Worm (Caenorhabditis elegans): Measurements from ENCODE around the gene nas-1.

The nas-1 gene

DNA sequence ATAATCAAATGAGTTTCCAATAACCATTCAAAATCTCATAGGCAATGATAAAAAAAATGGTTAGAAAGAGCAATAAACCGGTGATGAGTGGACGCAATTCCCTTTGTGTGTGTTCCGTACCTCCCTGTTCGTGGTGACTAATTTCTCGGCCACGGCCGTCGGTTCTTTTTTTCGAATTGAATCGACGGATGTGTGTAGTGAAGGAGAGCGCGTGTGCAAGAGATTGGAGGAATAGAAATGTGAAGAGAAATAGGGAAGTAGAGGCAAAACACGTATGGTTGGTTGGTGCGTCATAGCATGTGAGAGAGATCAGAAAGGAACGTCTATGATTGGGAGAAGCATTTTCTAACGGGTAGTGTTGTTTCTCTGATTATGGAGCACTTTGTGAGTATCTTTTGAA lies 45.8 kb upstream of the nas-1 start (continued):
- peak in 1 of 3 experiments; percentile 69 for TF ChIP-seq ceh-82 (tag; optimal IDR thresholded peaks at IDR 0.05)
- no peak for TF ChIP-seq elt-3 (tag; optimal IDR thresholded peaks at IDR 0.05)
- TF ChIP-seq xbp-1 (tag; optimal IDR thresholded peaks at IDR 0.05), result peak; percentile 13
- TF ChIP-seq skn-1 (tag; optimal IDR thresholded peaks at IDR 0.05), result peak; percentile 68
- TF ChIP-seq fkh-8 (tag; optimal IDR thresholded peaks at IDR 0.05), result peak; percentile 77

DNA sequence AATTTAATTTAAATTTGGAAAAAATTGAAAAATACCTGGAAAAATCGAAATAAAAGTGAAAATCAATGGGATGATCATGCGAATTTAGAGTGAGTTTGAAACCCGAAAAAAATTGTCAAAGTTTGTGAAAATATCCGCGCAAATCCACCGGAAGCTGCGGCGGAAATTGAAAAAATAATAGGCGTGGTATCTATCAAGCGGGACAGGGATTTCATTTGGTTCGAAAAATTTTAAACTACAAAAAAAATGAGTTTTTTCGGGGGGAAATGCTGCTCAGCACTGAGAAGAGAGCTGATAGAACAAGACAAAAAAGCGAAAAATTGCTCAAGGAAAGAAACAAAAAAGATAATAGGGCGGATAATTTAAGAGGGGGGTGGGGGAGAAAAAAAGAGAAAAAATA lies 34.6 kb upstream of the nas-1 start, which contains the start of gene T03F6.9:
TSS of gene T03F6.9 (minus strand) at position 101 of the 400 bp plus-strand sequence.
- TF ChIP-seq fkh-8 (tag; optimal IDR thresholded peaks at IDR 0.05) (peak; percentile 0), ceh-90 (tag; optimal IDR thresholded peaks at IDR 0.05) (no peak)

DNA sequence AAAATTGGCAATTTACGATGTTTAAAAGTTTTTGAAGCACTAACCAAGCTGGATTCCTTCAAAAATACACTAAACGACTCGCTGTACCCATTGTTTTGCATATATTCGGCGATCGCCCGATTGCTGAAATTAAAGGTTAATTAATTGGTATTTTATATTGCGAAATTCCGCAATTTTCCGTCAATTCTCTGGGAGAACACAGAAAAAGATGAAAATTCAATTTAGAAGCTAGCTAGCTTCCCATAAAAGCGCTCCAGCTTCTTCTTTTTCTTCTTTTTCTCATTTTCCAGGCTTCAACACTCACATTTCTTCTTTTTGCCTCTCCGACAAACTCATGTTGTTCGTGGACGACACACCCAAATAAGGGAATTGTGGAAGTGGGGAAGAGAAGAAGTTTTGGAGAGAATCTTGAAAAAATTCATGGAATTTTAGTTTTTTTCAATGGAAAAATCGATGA lies 29.3 kb upstream of the nas-1 start, which contains the start of gene lis-1:
TSS of gene lis-1 (minus strand) at position 407 of the 457 bp plus-strand sequence.
- TF ChIP-seq grh-1 (GFP tag; IDR thresholded peaks at IDR 0.05) (no peak), nhr-84 (tag; optimal IDR thresholded peaks at IDR 0.05) (no peak), fkh-10 (GFP tag; optimal IDR thresholded peaks at IDR 0.05) (no peak), nhr-71 (tag; optimal IDR thresholded peaks at IDR 0.05) (peak; percentile 11), nhr-12 (tag; optimal IDR thresholded peaks at IDR 0.05) (no peak), egl-13 (tag; optimal IDR thresholded peaks at IDR 0.05) (no peak), ceh-63 (GFP tag; optimal IDR thresholded peaks at IDR 0.05) (no peak), nhr-237 (tag; optimal IDR thresholded peaks at IDR 0.05) (no peak), ces-1 (GFP tag; optimal IDR thresholded peaks at IDR 0.05) (peak; percentile 68), ama-1 (optimal IDR thresholded peaks at IDR 0.05) (no peak), ceh-8 (GFP tag; optimal IDR thresholded peaks at IDR 0.05) (no peak)

DNA sequence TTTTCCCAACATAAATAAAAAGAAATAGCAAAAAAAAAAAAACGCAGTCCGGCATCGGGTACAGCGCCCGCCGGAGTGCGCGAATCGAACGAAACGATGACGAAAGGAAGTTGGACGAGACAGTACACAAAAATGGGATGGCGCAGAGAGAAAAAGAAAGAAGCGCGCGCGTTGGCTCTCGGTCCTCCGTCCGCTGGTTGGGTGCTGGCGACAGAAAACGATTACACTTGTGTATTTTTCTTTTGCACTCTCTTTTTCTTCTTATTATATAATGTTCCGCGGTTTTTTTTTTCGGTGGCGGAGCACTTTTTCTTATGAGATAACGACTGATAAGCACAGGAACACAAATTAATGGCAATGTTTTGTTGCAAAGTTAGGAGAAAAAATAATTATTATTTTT lies 28.4 kb upstream of the nas-1 start:
- TF ChIP-seq efl-1 (optimal IDR thresholded peaks at IDR 0.05), result peak; percentile 20 to 47
- peak; percentile 21 to 93 for TF ChIP-seq efl-1 (GFP tag; optimal IDR thresholded peaks at IDR 0.05 in 1 of 2)
- peak; percentile 33 for TF ChIP-seq unc-86 (tag; optimal IDR thresholded peaks at IDR 0.05)
- TF ChIP-seq pag-3 (tag; optimal IDR thresholded peaks at IDR 0.05; ENCODE audit: borderline replicate concordance, insufficient read depth), result no peak
- TF ChIP-seq nhr-20 (tag; optimal IDR thresholded peaks at IDR 0.05), result peak; percentile 39
- TF ChIP-seq pqm-1 (tag; optimal IDR thresholded peaks at IDR 0.05), result peak; percentile 9
- peak; percentile 66 for TF ChIP-seq skn-1 (tag; optimal IDR thresholded peaks at IDR 0.05)
- TF ChIP-seq tbx-2 (tag; optimal IDR thresholded peaks at IDR 0.05), result peak; percentile 33
- TF ChIP-seq dpl-1 (GFP tag; optimal IDR thresholded peaks at IDR 0.05), result peak in 2 of 3 experiments; percentile 16 to 30
- no peak for TF ChIP-seq rnt-1 (tag; optimal IDR thresholded peaks at IDR 0.05)
- peak; percentile 70 for TF ChIP-seq nhr-71 (tag; optimal IDR thresholded peaks at IDR 0.05)
- TF ChIP-seq sptf-1 (tag; optimal IDR thresholded peaks at IDR 0.05), result no peak
- TF ChIP-seq lsy-2 (tag; optimal IDR thresholded peaks at IDR 0.05), result peak; percentile 38 to 63
- TF ChIP-seq xbp-1 (tag; optimal IDR thresholded peaks at IDR 0.05), result peak; percentile 52
- TF ChIP-seq ceh-90 (tag; optimal IDR thresholded peaks at IDR 0.05), result no peak
- TF ChIP-seq lin-35 (GFP tag; optimal IDR thresholded peaks at IDR 0.05), result peak; percentile 45 to 50
- peak; percentile 4 for TF ChIP-seq fkh-8 (tag; optimal IDR thresholded peaks at IDR 0.05)
- peak; percentile 32 for TF ChIP-seq dsc-1 (tag; optimal IDR thresholded peaks at IDR 0.05)
- peak in 1 of 2 experiments; percentile 18 for TF ChIP-seq ztf-11 (tag; optimal IDR thresholded peaks at IDR 0.05)
- no peak for TF ChIP-seq hlh-4 (tag; optimal IDR thresholded peaks at IDR 0.05)
- TF ChIP-seq swsn-7 (tag; optimal IDR thresholded peaks at IDR 0.05), result peak; percentile 55
- peak; percentile 31 for TF ChIP-seq nhr-47 (tag; optimal IDR thresholded peaks at IDR 0.05)
- TF ChIP-seq irx-1 (tag; optimal IDR thresholded peaks at IDR 0.05), result peak; percentile 13
- no peak for TF ChIP-seq unc-98 (GFP tag; IDR thresholded peaks at IDR 0.05)
- peak; percentile 8 for TF ChIP-seq nhr-77 (tag; optimal IDR thresholded peaks at IDR 0.05)
- peak; percentile 27 for TF ChIP-seq mep-1 (tag; optimal IDR thresholded peaks at IDR 0.05)
- TF ChIP-seq Y116A8C.19 (tag; optimal IDR thresholded peaks at IDR 0.05; ENCODE audit: borderline replicate concordance), result no peak
- TF ChIP-seq lin-14 (GFP tag; optimal IDR thresholded peaks at IDR 0.05), result peak; percentile 92
- no peak for TF ChIP-seq ets-5 (GFP tag; IDR thresholded peaks at IDR 0.05)
- TF ChIP-seq mdl-1 (tag; optimal IDR thresholded peaks at IDR 0.05), result peak in 1 of 2 experiments; percentile 44
- peak; percentile 77 for TF ChIP-seq snu-23 (GFP tag; optimal IDR thresholded peaks at IDR 0.05)
- TF ChIP-seq nhr-90 (tag; optimal IDR thresholded peaks at IDR 0.05; ENCODE audit: poor library complexity), result peak; percentile 45
- TF ChIP-seq elt-2 (tag; optimal IDR thresholded peaks at IDR 0.05), result peak; percentile 70
- peak; percentile 4 for TF ChIP-seq F16B12.6 (tag; optimal IDR thresholded peaks at IDR 0.05)
- TF ChIP-seq nhr-85 (tag), result peak; percentile 64
